Fruit fly (Drosophila melanogaster) whole organism: ENCODE data around the gene CG43915.
A peak's percentile ranks its signal among the peaks of the same experiment; 100 is the strongest.

Experiments
- CG8478 ChIP-seq: fragments of >200 bp; optimal IDR thresholded peaks from 2 replicates; lab custom pipeline; 2018; ENCODE audit warnings: inconsistent platforms
- Dll ChIP-seq: fragments of >200 bp; optimal IDR thresholded peaks from 2 replicates; lab custom pipeline; 2017
- EcR ChIP-seq, 2 experiments: fragments of >200 bp; optimal IDR thresholded peaks; 2 replicates each; lab custom pipeline; 2017; ENCODE audit warnings: missing biosample characterization in 2 of 2, missing genetic modification characterization in 2 of 2, missing genetic modification reagents in 2 of 2
- pan ChIP-seq: fragments of >200 bp; optimal IDR thresholded peaks from 2 replicates; lab custom pipeline; 2017
- psq ChIP-seq: fragments of >200 bp; optimal IDR thresholded peaks from 2 replicates; lab custom pipeline; 2017
- usp ChIP-seq: fragments of >200 bp; optimal IDR thresholded peaks from 2 replicates; lab custom pipeline; 2017; ENCODE audit warnings: missing biosample characterization, missing genetic modification characterization, mixed read lengths

dm6 chr3L:3934110-3934509, 38.6 kb upstream of the CG43915 start:
- TF ChIP-seq usp (GFP tag; lab: Kevin White, UChicago), result no peak
- TF ChIP-seq pan (lab: Kevin White, UChicago), result no peak
- TF ChIP-seq psq (lab: Kevin White, UChicago), result no peak
- TF ChIP-seq EcR (GFP tag; optimal IDR thresholded peaks at IDR 0.05; lab: Kevin White, UChicago), result peak in 1 of 2 experiments; percentile 39
- TF ChIP-seq CG8478 (lab: Kevin White, UChicago), result no peak
- no peak for TF ChIP-seq Dll
